Worm (Caenorhabditis elegans) whole organism, L2 larva: ENCODE measurements around the gene C50E3.5.

Experiments
- aly-2 ChIP-seq: fragments of 150-350 bp; optimal IDR thresholded peaks from 2 replicates; lab custom pipeline; 2014; ENCODE audit warnings: missing biosample characterization, missing genetic modification characterization
- ama-1 ChIP-seq: fragments of 150-350 bp; optimal IDR thresholded peaks from 2 replicates; lab custom pipeline; 2018; ENCODE audit warnings: inconsistent platforms
- fos-1 ChIP-seq: fragments of 150-350 bp; optimal IDR thresholded peaks from 2 replicates; lab custom pipeline; 2014; ENCODE audit warnings: missing biosample characterization, missing genetic modification characterization
- nhr-11 ChIP-seq: fragments of 150-350 bp; optimal IDR thresholded peaks from 2 replicates; lab custom pipeline; 2014; ENCODE audit warnings: missing biosample characterization, missing genetic modification characterization
- nhr-6 ChIP-seq: fragments of 150-350 bp; optimal IDR thresholded peaks from 2 replicates; lab custom pipeline; 2014; ENCODE audit warnings: missing biosample characterization, missing genetic modification characterization
- nhr-77 ChIP-seq: fragments of 150-350 bp; optimal IDR thresholded peaks from 2 replicates; lab custom pipeline; 2014; ENCODE audit warnings: missing biosample characterization, missing genetic modification characterization
- ztf-4 ChIP-seq: fragments of 150-350 bp; optimal IDR thresholded peaks from 2 replicates; lab custom pipeline; 2014; ENCODE audit warnings: missing biosample characterization, missing genetic modification characterization

- TF ChIP-seq nhr-11: no peak
- TF ChIP-seq nhr-6 (tag; lab: Kevin White, UChicago): no peak
- no peak for TF ChIP-seq fos-1 (tag; lab: Kevin White, UChicago)
- no peak for TF ChIP-seq nhr-77 (tag; lab: Kevin White, UChicago)
- TF ChIP-seq aly-2 (tag; lab: Kevin White, UChicago): no peak
- no peak for TF ChIP-seq ama-1 (lab: Kevin White, UChicago)
- no peak for TF ChIP-seq ztf-4
Measured at ce11 chrV:7624152-7624551, 36.4 kb downstream of the C50E3.5 start, which contains the start of gene C50E3.13.
